Fruit fly (Drosophila melanogaster) Kc167 (cell line): ENCODE results near the gene Tcs5.

Source experiments
- Myc ChIP-seq: fragments of >200 bp; optimal IDR thresholded peaks from 2 replicates; lab custom pipeline; 2017; ENCODE audit warnings: missing external identifiers
- Sin3A ChIP-seq: fragments of >200 bp; optimal IDR thresholded peaks from 2 replicates; lab custom pipeline; 2018; ENCODE audit warnings: missing external identifiers
- h ChIP-seq: fragments of >200 bp; optimal IDR thresholded peaks from 3 replicates; lab custom pipeline; 2018; ENCODE audit warnings: missing external identifiers
- insv ChIP-seq: fragments of >200 bp; optimal IDR thresholded peaks from 3 replicates; lab custom pipeline; 2018; ENCODE audit warnings: missing external identifiers
- psq ChIP-seq: fragments of >200 bp; optimal IDR thresholded peaks from 2 replicates; lab custom pipeline; 2017; ENCODE audit warnings: missing external identifiers
- ttk ChIP-seq: sonication (Bioruptor generic); optimal IDR thresholded peaks from 2 replicates; lab custom pipeline; 2017; ENCODE audit warnings: missing external identifiers

The Tcs5 gene

DNA sequence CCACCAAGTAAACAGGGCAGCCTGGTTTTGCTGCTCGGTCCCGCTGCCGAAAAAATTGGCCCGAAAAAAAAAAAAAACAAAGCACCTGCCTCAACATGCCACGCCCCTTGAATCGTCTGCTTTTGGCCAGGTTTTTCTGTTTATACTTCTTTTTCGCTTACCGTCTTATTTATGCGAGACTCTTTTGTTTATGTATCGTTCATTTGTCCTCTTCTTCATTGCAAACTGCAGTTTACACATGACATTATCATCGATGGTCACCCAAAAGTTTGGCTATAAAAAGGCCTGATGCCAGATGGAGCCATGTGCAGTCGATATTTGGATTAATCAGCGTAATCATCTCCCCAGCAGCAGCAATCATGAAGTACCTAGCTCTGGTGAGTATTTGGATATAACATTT lies 8.0 kb downstream of the Tcs5 start, which contains the start of gene CG15212:
TSS of gene CG15212 (plus strand) at position 301 of the 400 bp plus-strand sequence.
- TF ChIP-seq Sin3A (lab: Kevin White, UChicago), result no peak
- no peak for TF ChIP-seq psq (lab: Kevin White, UChicago)
- TF ChIP-seq Myc (lab: Kevin White, UChicago), result no peak
- no peak for TF ChIP-seq ttk (lab: Kevin White, UChicago)
- TF ChIP-seq insv (lab: Kevin White, UChicago), result no peak
- TF ChIP-seq h (lab: Kevin White, UChicago), result no peak

DNA sequence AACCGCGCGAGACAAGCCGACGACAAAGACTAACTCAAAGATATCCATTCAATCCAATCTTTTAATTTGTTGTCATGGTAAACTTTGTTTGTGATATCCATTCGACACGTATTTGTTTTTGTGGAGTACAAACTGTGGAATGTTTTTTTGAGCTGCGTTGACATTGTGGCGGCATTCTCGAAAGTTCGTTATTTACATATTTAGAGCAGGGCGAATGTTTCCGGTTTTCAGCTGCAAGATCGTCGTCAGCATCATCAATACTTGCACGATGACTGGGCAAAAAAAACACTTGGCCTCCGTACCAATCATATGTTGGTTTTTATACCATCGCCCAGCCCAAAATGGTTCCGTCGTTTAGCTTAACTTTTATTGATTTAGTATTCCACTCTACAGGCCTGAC lies 8.7 kb downstream of the Tcs5 start:
- TF ChIP-seq Sin3A (lab: Kevin White, UChicago), result no peak
- TF ChIP-seq psq (lab: Kevin White, UChicago), result no peak
- TF ChIP-seq Myc (lab: Kevin White, UChicago), result no peak
- no peak for TF ChIP-seq h (lab: Kevin White, UChicago)
- TF ChIP-seq insv (lab: Kevin White, UChicago), result no peak
- TF ChIP-seq ttk (lab: Kevin White, UChicago), result no peak

- TF ChIP-seq Sin3A (lab: Kevin White, UChicago) (no peak), Myc (lab: Kevin White, UChicago) (no peak), ttk (lab: Kevin White, UChicago) (no peak), h (lab: Kevin White, UChicago) (no peak), insv (lab: Kevin White, UChicago) (no peak), psq (lab: Kevin White, UChicago) (no peak)
Observed at dm6 chr3L:5129199-5129598, 10.0 kb downstream of the Tcs5 start, which contains the start of gene CG4597. TSS of gene CG4597 (plus strand) at chr3L:5129499.

dm6 chr3L:5128214-5128613 lies 11.0 kb downstream of the Tcs5 start:
- TF ChIP-seq psq (lab: Kevin White, UChicago) (no peak), ttk (lab: Kevin White, UChicago) (no peak), insv (lab: Kevin White, UChicago) (no peak), Sin3A (lab: Kevin White, UChicago) (no peak), Myc (lab: Kevin White, UChicago) (no peak)

- TF ChIP-seq psq (lab: Kevin White, UChicago) (no peak), ttk (lab: Kevin White, UChicago) (no peak)
Observed at dm6 chr3L:5127609-5128008, 11.6 kb downstream of the Tcs5 start.

dm6 chr3L:5125202-5125601 lies 14.0 kb downstream of the Tcs5 start:
- no peak for TF ChIP-seq psq (lab: Kevin White, UChicago)
- TF ChIP-seq h (lab: Kevin White, UChicago), result no peak
- no peak for TF ChIP-seq Myc (lab: Kevin White, UChicago)
- no peak for TF ChIP-seq insv (lab: Kevin White, UChicago)
- no peak for TF ChIP-seq Sin3A (lab: Kevin White, UChicago)
- TF ChIP-seq ttk (lab: Kevin White, UChicago), result no peak

DNA sequence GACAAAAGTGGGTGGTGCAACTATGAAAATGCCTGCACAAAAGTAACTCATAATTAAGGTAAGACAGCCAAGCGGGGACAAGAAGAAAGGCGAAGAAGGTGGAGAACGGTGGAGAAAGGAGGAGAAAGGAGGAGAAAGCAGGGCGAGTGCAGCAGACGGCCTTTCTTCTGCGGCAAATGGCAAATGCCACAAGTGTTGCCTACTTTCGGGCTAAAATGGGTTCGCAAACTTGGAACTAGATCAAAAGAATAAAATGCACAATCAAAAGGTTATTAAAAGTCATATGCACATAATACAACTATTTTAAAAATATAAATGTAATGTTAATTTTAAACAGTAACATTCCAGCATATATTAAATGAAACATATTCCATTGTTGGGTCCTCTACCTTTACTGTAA lies 37.1 kb downstream of the Tcs5 start:
- TF ChIP-seq psq (lab: Kevin White, UChicago) (no peak), h (lab: Kevin White, UChicago) (no peak), ttk (lab: Kevin White, UChicago) (no peak), Myc (lab: Kevin White, UChicago) (no peak), Sin3A (lab: Kevin White, UChicago) (no peak), insv (lab: Kevin White, UChicago) (no peak)

DNA sequence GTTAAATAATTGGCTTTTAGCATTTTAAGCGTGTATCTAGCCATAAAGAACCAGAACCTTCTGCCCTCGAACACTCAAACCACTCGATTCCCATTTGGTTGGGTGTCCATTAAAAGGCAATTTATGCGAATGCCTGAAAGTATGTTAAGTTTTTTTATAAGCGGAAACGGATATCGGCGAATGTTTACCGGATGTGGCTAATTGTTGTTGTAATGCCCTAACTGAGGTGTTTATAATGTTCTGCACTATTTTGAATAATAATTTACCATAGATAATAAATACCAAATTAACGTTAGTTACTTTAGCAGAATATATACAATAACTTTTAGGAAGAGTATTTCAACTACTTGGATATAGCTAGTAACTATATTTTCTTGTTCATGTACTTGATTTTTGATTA lies 42.5 kb downstream of the Tcs5 start:
- TF ChIP-seq ttk (lab: Kevin White, UChicago), result no peak
- no peak for TF ChIP-seq psq (lab: Kevin White, UChicago)
- no peak for TF ChIP-seq h (lab: Kevin White, UChicago)
- TF ChIP-seq Sin3A (lab: Kevin White, UChicago), result no peak
- TF ChIP-seq Myc (lab: Kevin White, UChicago), result no peak
- no peak for TF ChIP-seq insv (lab: Kevin White, UChicago)
